Fruit fly (Drosophila melanogaster): ENCODE measurements around the gene Phf5a.

Phf5a gene

DNA sequence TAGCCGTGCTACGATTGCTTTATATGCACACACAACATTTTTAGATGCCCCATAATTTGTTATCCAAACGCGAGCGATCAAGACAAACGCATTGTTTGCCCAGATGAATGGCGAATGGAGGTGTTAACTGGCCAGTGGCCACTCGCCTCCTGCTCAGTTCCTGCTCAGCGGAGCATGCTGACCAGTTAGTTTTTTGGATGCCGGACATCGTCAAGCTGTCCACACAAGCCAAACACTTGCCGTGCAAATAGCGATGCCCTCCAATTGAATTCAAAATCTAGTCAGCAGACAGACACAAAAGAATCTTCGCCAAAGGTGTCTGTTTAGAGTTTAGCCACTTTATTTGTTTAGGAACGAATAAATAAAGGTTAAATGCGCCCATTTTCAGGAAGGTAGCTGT is 28.4 kb downstream of the Phf5a start (continued):
- TF ChIP-seq Taf1 (GFP tag; IDR thresholded peaks at IDR 0.05) (no peak), Side (GFP tag; optimal IDR thresholded peaks at IDR 0.05) (peak; percentile 2), CG5953 (GFP tag; IDR thresholded peaks at IDR 0.05) (no peak), lov (optimal IDR thresholded peaks at IDR 0.05) (no peak), lov (GFP tag; IDR thresholded peaks at IDR 0.05) (no peak), ac (GFP tag; optimal IDR thresholded peaks at IDR 0.05) (peak; percentile 58), insv (GFP tag; optimal IDR thresholded peaks at IDR 0.05) (no peak), GATAe (GFP tag; conservative IDR thresholded peaks at IDR 0.05) (no peak), Drgx (GFP tag; IDR thresholded peaks at IDR 0.05) (no peak), fd96Cb (tag; optimal IDR thresholded peaks at IDR 0.05) (no peak), CG11695 (GFP tag; IDR thresholded peaks at IDR 0.05) (no peak), zfh1 (GFP tag; IDR thresholded peaks at IDR 0.05) (peak; percentile 38; the same call in 2 of the 3 replicates), CG18262 (tag; optimal IDR thresholded peaks at IDR 0.05) (no peak), dati (GFP tag; IDR thresholded peaks at IDR 0.05) (0 out of 2 replicates have a peak, but pooled peaks have one; percentile 13), CG14050 (GFP tag; IDR thresholded peaks at IDR 0.05) (no peak), gsb (GFP tag; IDR thresholded peaks at IDR 0.05) (no peak), slbo (GFP tag; IDR thresholded peaks at IDR 0.05) (no peak), slou (GFP tag; optimal IDR thresholded peaks at IDR 0.05) (no peak), NK7.1 (GFP tag; optimal IDR thresholded peaks at IDR 0.05) (no peak), CG8290 (GFP tag; optimal IDR thresholded peaks at IDR 0.05) (no peak), CG8290 (tag; optimal IDR thresholded peaks at IDR 0.05) (peak; percentile 10 to 31), pita (GFP tag; optimal IDR thresholded peaks at IDR 0.05) (no peak), CG7987 (GFP tag; optimal IDR thresholded peaks at IDR 0.05) (no peak), tll (GFP tag; optimal IDR thresholded peaks at IDR 0.05) (peak in 1 of 2 experiments; percentile 73), CG15269 (tag; optimal IDR thresholded peaks at IDR 0.05) (no peak), CG13424 (tag; optimal IDR thresholded peaks at IDR 0.05) (no peak), btn (GFP tag; optimal IDR thresholded peaks at IDR 0.05) (no peak), ATbp (GFP tag; optimal IDR thresholded peaks at IDR 0.05) (peak; percentile 3), CG4730 (GFP tag; IDR thresholded peaks at IDR 0.05) (no peak), CG8359 (GFP tag; optimal IDR thresholded peaks at IDR 0.05; ENCODE audit: borderline replicate concordance) (no peak), CG12299 (tag; optimal IDR thresholded peaks at IDR 0.05) (no peak), CG30431 (GFP tag; optimal IDR thresholded peaks at IDR 0.05) (no peak), vvl (GFP tag; IDR thresholded peaks at IDR 0.05) (no peak), salm (tag; optimal IDR thresholded peaks at IDR 0.05) (no peak), ase (GFP tag; IDR thresholded peaks at IDR 0.05) (0 out of 3 replicates have a peak, but pooled peaks have one; percentile 12), cato (GFP tag; optimal IDR thresholded peaks at IDR 0.05; ENCODE audit: borderline replicate concordance) (no peak), Nf-YB (GFP tag; optimal IDR thresholded peaks at IDR 0.05) (peak; percentile 23), CG6689 (GFP tag; IDR thresholded peaks at IDR 0.05) (no peak), CG15696 (tag; optimal IDR thresholded peaks at IDR 0.05) (peak; percentile 5), ewg (GFP tag; optimal IDR thresholded peaks at IDR 0.05) (no peak), wdn (GFP tag; IDR thresholded peaks at IDR 0.05) (no peak), bsh (GFP tag; optimal IDR thresholded peaks at IDR 0.05) (peak in 1 of 2 experiments; percentile 13), ci (GFP tag; IDR thresholded peaks at IDR 0.05) (0 out of 3 replicates have a peak, but pooled peaks have one; percentile 67), usp (GFP tag; optimal IDR thresholded peaks at IDR 0.05) (no peak), CG8478 (optimal IDR thresholded peaks at IDR 0.05) (no peak), Ets65A (GFP tag) (no peak), CG33557 (GFP tag; optimal IDR thresholded peaks at IDR 0.05) (no peak), Hand (GFP tag; optimal IDR thresholded peaks at IDR 0.05) (no peak), CG10209 (GFP tag; optimal IDR thresholded peaks at IDR 0.05) (peak; percentile 1), CG6765 (GFP tag; optimal IDR thresholded peaks at IDR 0.05) (no peak), repo (GFP tag; optimal IDR thresholded peaks at IDR 0.05) (no peak), unc-4 (GFP tag; IDR thresholded peaks at IDR 0.05; ENCODE audit: partially characterized antibody) (no peak)
